Fruit fly (Drosophila melanogaster) whole organism, embryonic: ENCODE measurements around the gene mino.

ENCODE experiments used
- CG10462 ChIP-seq: fragments of 200-800 bp; sonication (Bioruptor generic); optimal IDR thresholded peaks from 2 replicates; lab custom pipeline; 2016; ENCODE audit warnings: missing biosample characterization, missing genetic modification characterization
- CG12104 ChIP-seq: fragments of 200-800 bp; sonication (Bioruptor generic); optimal IDR thresholded peaks from 3 replicates; lab custom pipeline; 2016; ENCODE audit warnings: missing biosample characterization, missing genetic modification characterization
- CG12744 ChIP-seq: fragments of 200-800 bp; sonication (Bioruptor generic); optimal IDR thresholded peaks from 2 replicates; lab custom pipeline; 2016; ENCODE audit warnings: missing biosample characterization, missing genetic modification characterization
- CG15073 ChIP-seq: fragments of 200-800 bp; sonication (Bioruptor generic); optimal IDR thresholded peaks from 2 replicates; lab custom pipeline; 2016; ENCODE audit warnings: missing biosample characterization, missing genetic modification characterization
- CG1529 ChIP-seq: fragments of 200-800 bp; sonication (Bioruptor generic); optimal IDR thresholded peaks from 3 replicates; lab custom pipeline; 2018; ENCODE audit warnings: missing biosample characterization, missing genetic modification characterization
- CG15696 ChIP-seq: fragments of 200-800 bp; sonication (Bioruptor generic); optimal IDR thresholded peaks from 2 replicates; lab custom pipeline; 2019; ENCODE audit warnings: missing biosample characterization, mild to moderate bottlenecking, missing genetic modification characterization, moderate library complexity
- CG1603 ChIP-seq: fragments of 200-800 bp; sonication (Bioruptor generic); optimal IDR thresholded peaks from 2 replicates; lab custom pipeline; 2019; ENCODE audit warnings: missing biosample characterization, mild to moderate bottlenecking, missing genetic modification characterization, moderate library complexity
- CG17802 ChIP-seq: fragments of 200-800 bp; sonication (Bioruptor generic); optimal IDR thresholded peaks from 2 replicates; lab custom pipeline; 2018; ENCODE audit warnings: missing biosample characterization, mild to moderate bottlenecking, missing genetic modification characterization, moderate library complexity
- CG3847 ChIP-seq: fragments of 200-800 bp; sonication (Bioruptor generic); IDR thresholded peaks from 2 replicates; pipeline ENCODE4 v1.3.6; 2022; ENCODE audit warnings: missing biosample characterization, missing genetic modification characterization
- CG3995 ChIP-seq: fragments of 200-800 bp; sonication (Bioruptor generic); optimal IDR thresholded peaks from 3 replicates; lab custom pipeline; 2016; ENCODE audit warnings: missing biosample characterization, missing genetic modification characterization
- CG5245 ChIP-seq: fragments of 200-800 bp; sonication (Bioruptor generic); optimal IDR thresholded peaks from 3 replicates; lab custom pipeline; 2016; ENCODE audit warnings: missing biosample characterization, missing genetic modification characterization
- CG6272 ChIP-seq: fragments of 200-800 bp; sonication (Bioruptor generic); IDR thresholded peaks from 2 replicates; pipeline ENCODE4 v1.3.6; 2022; ENCODE audit warnings: missing biosample characterization, missing genetic modification characterization
- CG6683 ChIP-seq: fragments of 200-800 bp; sonication (Bioruptor generic); optimal IDR thresholded peaks from 2 replicates; lab custom pipeline; 2017; ENCODE audit warnings: missing biosample characterization, mild to moderate bottlenecking, missing genetic modification characterization, missing genetic modification reagents
- CG6689 ChIP-seq: fragments of 200-800 bp; sonication (Bioruptor generic); IDR thresholded peaks from 2 replicates; pipeline ENCODE4 v1.3.6; 2022; ENCODE audit warnings: missing biosample characterization, missing genetic modification characterization
- CG6765 ChIP-seq: fragments of 200-800 bp; sonication (Bioruptor generic); optimal IDR thresholded peaks from 3 replicates; lab custom pipeline; 2017; ENCODE audit warnings: missing biosample characterization, mild to moderate bottlenecking, missing genetic modification characterization
- CG7357 ChIP-seq: fragments of 200-800 bp; sonication (Bioruptor generic); IDR thresholded peaks from 3 replicates; pipeline ENCODE4 v1.3.6; 2022; ENCODE audit warnings: missing biosample characterization, missing genetic modification characterization
- CG7928 ChIP-seq: fragments of 200-800 bp; sonication (Bioruptor generic); optimal IDR thresholded peaks from 2 replicates; lab custom pipeline; 2017; ENCODE audit warnings: missing biosample characterization, mild to moderate bottlenecking, missing genetic modification characterization
- CG9437 ChIP-seq: fragments of 200-800 bp; sonication (Bioruptor generic); optimal IDR thresholded peaks from 2 replicates; lab custom pipeline; 2018; ENCODE audit warnings: missing biosample characterization, mild to moderate bottlenecking, missing genetic modification characterization
- CkIIα-i1 ChIP-seq: fragments of 200-800 bp; sonication (Bioruptor generic); IDR thresholded peaks from 2 replicates; pipeline ENCODE4 v1.3.6; 2022; ENCODE audit warnings: missing biosample characterization, missing genetic modification characterization
- Elba2 ChIP-seq: fragments of 200-800 bp; sonication (Bioruptor generic); optimal IDR thresholded peaks from 3 replicates; lab custom pipeline; 2016; ENCODE audit warnings: missing biosample characterization, missing genetic modification characterization
- Fer2 ChIP-seq: fragments of 200-800 bp; sonication (Bioruptor generic); optimal IDR thresholded peaks from 2 replicates; lab custom pipeline; 2018; ENCODE audit warnings: missing biosample characterization, mild to moderate bottlenecking, missing genetic modification characterization, moderate library complexity
- Fer3 ChIP-seq: fragments of 200-800 bp; sonication (Bioruptor generic); optimal IDR thresholded peaks from 2 replicates; lab custom pipeline; 2018; ENCODE audit warnings: missing biosample characterization, mild to moderate bottlenecking, missing genetic modification characterization, moderate library complexity
- MBD-R2 ChIP-seq: fragments of 200-800 bp; sonication (Bioruptor generic); IDR thresholded peaks from 2 replicates; pipeline ENCODE4 v1.3.6; 2022; ENCODE audit warnings: missing biosample characterization, missing genetic modification characterization
- Max ChIP-seq: fragments of 200-800 bp; sonication (Bioruptor generic); optimal IDR thresholded peaks from 2 replicates; lab custom pipeline; 2016; ENCODE audit warnings: missing biosample characterization, mild to moderate bottlenecking, missing genetic modification characterization
- Myb ChIP-seq: fragments of 200-800 bp; sonication (Bioruptor generic); optimal IDR thresholded peaks from 2 replicates; lab custom pipeline; 2016; ENCODE audit warnings: missing biosample characterization, missing genetic modification characterization
- Optix ChIP-seq: fragments of 200-800 bp; sonication (Bioruptor generic); IDR thresholded peaks from 3 replicates; pipeline ENCODE4 v1.3.6; 2022; ENCODE audit warnings: missing biosample characterization, missing genetic modification characterization
- Rfx ChIP-seq: fragments of 200-800 bp; sonication (Bioruptor generic); IDR thresholded peaks from 2 replicates; pipeline ENCODE4 v1.3.6; 2022; ENCODE audit warnings: missing biosample characterization, missing genetic modification characterization
- Sox100B ChIP-seq: fragments of 200-800 bp; sonication (Bioruptor generic); optimal IDR thresholded peaks from 3 replicates; lab custom pipeline; 2018; ENCODE audit warnings: missing biosample characterization, mild to moderate bottlenecking, missing genetic modification characterization
- Xrp1 ChIP-seq: fragments of 200-800 bp; sonication (Bioruptor generic); IDR thresholded peaks from 2 replicates; pipeline ENCODE4 v1.3.6; 2022; ENCODE audit warnings: missing biosample characterization, missing genetic modification characterization
- btn ChIP-seq: fragments of 200-800 bp; sonication (Bioruptor generic); optimal IDR thresholded peaks from 2 replicates; lab custom pipeline; 2016; ENCODE audit warnings: missing biosample characterization, missing genetic modification characterization
- cato ChIP-seq: fragments of 200-800 bp; sonication (Bioruptor generic); optimal IDR thresholded peaks from 2 replicates; lab custom pipeline; 2016; ENCODE audit warnings: missing biosample characterization, missing genetic modification characterization, borderline replicate concordance
- caup ChIP-seq: fragments of 200-800 bp; sonication (Bioruptor generic); optimal IDR thresholded peaks from 3 replicates; lab custom pipeline; 2017; ENCODE audit warnings: missing biosample characterization, mild to moderate bottlenecking, missing genetic modification characterization, moderate library complexity; ENCODE audit not compliant: severe bottlenecking
- esg ChIP-seq: fragments of 200-800 bp; sonication (Bioruptor generic); conservative IDR thresholded peaks from 2 replicates; pipeline ENCODE4 v1.3.6; 2022; ENCODE audit warnings: missing biosample characterization, missing genetic modification characterization
- eve ChIP-seq, 2 experiments: fragments of >200 bp; optimal IDR thresholded peaks; 2 replicates each; lab custom pipeline; 2017; ENCODE audit warnings: missing biosample characterization in 2 of 2, missing genetic modification characterization in 2 of 2
- fd96Cb ChIP-seq: fragments of 200-800 bp; sonication (Bioruptor generic); optimal IDR thresholded peaks from 2 replicates; lab custom pipeline; 2018; ENCODE audit warnings: missing biosample characterization, mild to moderate bottlenecking, missing genetic modification characterization, moderate library complexity
- grn ChIP-seq: fragments of 200-800 bp; sonication (Bioruptor generic); optimal IDR thresholded peaks from 3 replicates; lab custom pipeline; 2017; ENCODE audit warnings: missing biosample characterization, missing genetic modification characterization
- gt ChIP-seq: fragments of 200-800 bp; sonication (Bioruptor generic); IDR thresholded peaks from 2 replicates; pipeline ENCODE4 v1.3.6; 2022; ENCODE audit warnings: missing biosample characterization, missing genetic modification characterization
- h ChIP-seq: fragments of >200 bp; optimal IDR thresholded peaks from 2 replicates; lab custom pipeline; 2017
- lov ChIP-seq, 2 experiments: fragments of 200-800 bp in 1 of 2; fragments of >200 bp in 1 of 2; sonication (Bioruptor generic) in 1 of 2; IDR thresholded peaks in 1 of 2; optimal IDR thresholded peaks in 1 of 2; 2 replicates in 1 of 2; 3 replicates in 1 of 2; pipeline versions ENCODE4 v1.3.6 to Lab custom; 2017 to 2022; ENCODE audit warnings: missing biosample characterization in 1 of 2, missing genetic modification characterization in 1 of 2
- nau ChIP-seq: fragments of 200-800 bp; sonication (Bioruptor generic); optimal IDR thresholded peaks from 3 replicates; lab custom pipeline; 2017; ENCODE audit warnings: missing biosample characterization, mild to moderate bottlenecking, missing genetic modification characterization, missing genetic modification reagents
- odd ChIP-seq: fragments of 200-800 bp; sonication (Bioruptor generic); optimal IDR thresholded peaks from 2 replicates; lab custom pipeline; 2017; ENCODE audit warnings: missing biosample characterization, mild to moderate bottlenecking, missing genetic modification characterization
- pfk ChIP-seq: fragments of 200-800 bp; sonication (Bioruptor generic); optimal IDR thresholded peaks from 2 replicates; lab custom pipeline; 2018; ENCODE audit warnings: missing biosample characterization, mild to moderate bottlenecking, missing genetic modification characterization, moderate library complexity
- ranshi ChIP-seq: fragments of 200-800 bp; sonication (Bioruptor generic); IDR thresholded peaks from 2 replicates; pipeline ENCODE4 v1.3.6; 2022; ENCODE audit warnings: missing biosample characterization, missing genetic modification characterization
- salm ChIP-seq: fragments of 200-800 bp; sonication (Bioruptor generic); optimal IDR thresholded peaks from 2 replicates; lab custom pipeline; 2018; ENCODE audit warnings: missing biosample characterization, mild to moderate bottlenecking, missing genetic modification characterization
- sim ChIP-seq: fragments of 200-800 bp; sonication (Bioruptor generic); IDR thresholded peaks from 2 replicates; pipeline ENCODE4 v1.3.6; 2022; ENCODE audit warnings: missing biosample characterization, missing genetic modification characterization
- sisA ChIP-seq: fragments of 200-800 bp; sonication (Bioruptor generic); IDR thresholded peaks from 2 replicates; pipeline ENCODE4 v1.3.6; 2022; ENCODE audit warnings: missing biosample characterization, missing genetic modification characterization
- stwl ChIP-seq: fragments of 200-800 bp; sonication (Bioruptor generic); optimal IDR thresholded peaks from 3 replicates; lab custom pipeline; 2018; ENCODE audit warnings: missing biosample characterization, mild to moderate bottlenecking, missing genetic modification characterization, moderate library complexity
- tio ChIP-seq: fragments of 200-800 bp; sonication (Bioruptor generic); optimal IDR thresholded peaks from 2 replicates; lab custom pipeline; 2017; ENCODE audit warnings: missing biosample characterization, missing genetic modification characterization, inconsistent platforms
- tup ChIP-seq: fragments of 200-800 bp; sonication (Bioruptor generic); optimal IDR thresholded peaks from 2 replicates; lab custom pipeline; 2016; ENCODE audit warnings: missing biosample characterization, mild to moderate bottlenecking, missing genetic modification characterization, moderate library complexity
- zen ChIP-seq: fragments of 200-800 bp; sonication (Bioruptor generic); optimal IDR thresholded peaks from 3 replicates; lab custom pipeline; 2018; ENCODE audit warnings: missing biosample characterization, mild to moderate bottlenecking, missing genetic modification characterization, moderate library complexity

The mino gene

dm6 chr3R:27922673-27923175, 2.3 kb upstream of the mino start, which contains the start of gene RpL4 (continued):
- TF ChIP-seq CG5245 (GFP tag; lab: Kevin White, UChicago) (peak; percentile 76), Optix (GFP tag; lab: Robert Waterston, UW) (no peak), pfk (GFP tag; lab: Kevin White, UChicago) (peak; percentile 83), CG12744 (GFP tag; lab: Kevin White, UChicago) (peak; percentile 78), CG6683 (GFP tag; lab: Kevin White, UChicago) (peak; percentile 69), salm (tag; lab: Kevin White, UChicago) (peak; percentile 76), grn (peak; percentile 44), Myb (GFP tag; lab: Kevin White, UChicago) (peak; percentile 43), stwl (tag; lab: Kevin White, UChicago) (peak; percentile 69), btn (GFP tag; lab: Kevin White, UChicago) (peak; percentile 77), Elba2 (GFP tag; lab: Kevin White, UChicago) (no peak), CG7357 (GFP tag; lab: Robert Waterston, UW) (no peak), CG7928 (peak; percentile 56), CG10462 (peak; percentile 48), caup (peak; percentile 96), CG1603 (tag; lab: Kevin White, UChicago) (peak; percentile 79), MBD-R2 (GFP tag; lab: Robert Waterston, UW) (peak; percentile 48; the same call in 1 of the 2 replicates), CG3847 (GFP tag; lab: Robert Waterston, UW) (peak; percentile 80), CG12104 (GFP tag; lab: Kevin White, UChicago) (peak; percentile 85), Xrp1 (GFP tag; lab: Robert Waterston, UW) (no peak; the same call in 1 of the 2 replicates), lov (optimal IDR thresholded peaks at IDR 0.05; lab: Kevin White, UChicago) (no peak), lov (GFP tag; IDR thresholded peaks at IDR 0.05; lab: Robert Waterston, UW) (peak; percentile 87), tio (GFP tag; lab: Kevin White, UChicago) (no peak), gt (GFP tag; lab: Robert Waterston, UW) (no peak), zen (tag; lab: Kevin White, UChicago) (peak; percentile 45), CG15073 (GFP tag; lab: Kevin White, UChicago) (no peak), sim (GFP tag; lab: Robert Waterston, UW) (peak; percentile 67; the same call in 1 of the 2 replicates), odd (GFP tag; lab: Kevin White, UChicago) (peak; percentile 94), tup (peak; percentile 50), CG1529 (peak; percentile 78), nau (GFP tag; lab: Kevin White, UChicago) (peak; percentile 82), CG6765 (peak; percentile 93), CG9437 (peak; percentile 88), esg (GFP tag; lab: Robert Waterston, UW) (peak; percentile 28; the same call in 1 of the 2 replicates), ranshi (GFP tag; lab: Robert Waterston, UW) (peak; percentile 77), CG6272 (GFP tag; lab: Robert Waterston, UW) (peak; percentile 52), fd96Cb (tag; lab: Kevin White, UChicago) (peak; percentile 48), CG17802 (tag; lab: Kevin White, UChicago) (peak; percentile 71), h (lab: Kevin White, UChicago) (no peak), eve (GFP tag; optimal IDR thresholded peaks at IDR 0.05; lab: Kevin White, UChicago) (no peak), Fer2 (tag; lab: Kevin White, UChicago) (peak; percentile 70), CkIIα-i1 (GFP tag; lab: Robert Waterston, UW) (no peak), CG15696 (tag; lab: Kevin White, UChicago) (no peak), sisA (GFP tag; lab: Robert Waterston, UW) (0 out of 2 replicates have a peak, but pooled peaks have one; percentile 11), Sox100B (GFP tag; lab: Kevin White, UChicago) (peak; percentile 87), cato (peak; percentile 62), Max (GFP tag; lab: Kevin White, UChicago) (peak; percentile 75), Rfx (peak; percentile 91), CG6689 (peak; percentile 52), Fer3 (tag; lab: Kevin White, UChicago) (peak; percentile 85), CG3995 (GFP tag; lab: Kevin White, UChicago) (peak; percentile 55)
